Fruit fly (Drosophila melanogaster) whole organism, embryonic: Measurements from ENCODE around the gene Rnp4F.

Experiments
- Abd-B ChIP-seq: fragments of 200-800 bp; sonication (Bioruptor generic); optimal IDR thresholded peaks from 2 replicates; lab custom pipeline; 2018; ENCODE audit warnings: missing biosample characterization, mild to moderate bottlenecking, missing genetic modification characterization, moderate library complexity
- Bdp1 ChIP-seq: fragments of 200-800 bp; sonication (Bioruptor generic); optimal IDR thresholded peaks from 3 replicates; lab custom pipeline; 2016; ENCODE audit warnings: missing biosample characterization, missing genetic modification characterization
- CG16815 ChIP-seq: fragments of 200-800 bp; sonication (Bioruptor generic); optimal IDR thresholded peaks from 3 replicates; lab custom pipeline; 2017; ENCODE audit warnings: missing biosample characterization, mild to moderate bottlenecking, missing genetic modification characterization
- CG30020 ChIP-seq: fragments of 200-800 bp; optimal IDR thresholded peaks from 2 replicates; lab custom pipeline; 2019; ENCODE audit warnings: missing biosample characterization, mild to moderate bottlenecking, missing genetic modification characterization, moderate library complexity
- CG3163 ChIP-seq: fragments of 200-800 bp; sonication (Bioruptor generic); optimal IDR thresholded peaks from 3 replicates; lab custom pipeline; 2016; ENCODE audit warnings: missing biosample characterization, missing genetic modification characterization
- CG32767 ChIP-seq: fragments of 200-800 bp; sonication (Bioruptor generic); IDR thresholded peaks from 2 replicates; pipeline ENCODE4 v1.3.6; 2022; ENCODE audit warnings: missing biosample characterization, missing genetic modification characterization
- CG3847 ChIP-seq: fragments of 200-800 bp; sonication (Bioruptor generic); IDR thresholded peaks from 2 replicates; pipeline ENCODE4 v1.3.6; 2022; ENCODE audit warnings: missing biosample characterization, missing genetic modification characterization
- CG4404 ChIP-seq: fragments of 200-800 bp; sonication (Bioruptor generic); IDR thresholded peaks from 2 replicates; pipeline ENCODE4 v1.3.6; 2022; ENCODE audit warnings: missing biosample characterization, missing genetic modification characterization
- CG4424 ChIP-seq: fragments of 200-800 bp; sonication (Bioruptor generic); optimal IDR thresholded peaks from 3 replicates; lab custom pipeline; 2016; ENCODE audit warnings: missing biosample characterization, missing genetic modification characterization
- CG5245 ChIP-seq: fragments of 200-800 bp; sonication (Bioruptor generic); optimal IDR thresholded peaks from 3 replicates; lab custom pipeline; 2016; ENCODE audit warnings: missing biosample characterization, missing genetic modification characterization
- CG6272 ChIP-seq: fragments of 200-800 bp; sonication (Bioruptor generic); IDR thresholded peaks from 2 replicates; pipeline ENCODE4 v1.3.6; 2022; ENCODE audit warnings: missing biosample characterization, missing genetic modification characterization
- CG7372 ChIP-seq: fragments of 200-800 bp; sonication (Bioruptor generic); IDR thresholded peaks from 2 replicates; pipeline ENCODE4 v1.3.6; 2022; ENCODE audit warnings: missing biosample characterization, missing genetic modification characterization
- CG7745 ChIP-seq: fragments of 200-800 bp; sonication (Bioruptor generic); optimal IDR thresholded peaks from 2 replicates; lab custom pipeline; 2018; ENCODE audit warnings: missing biosample characterization, mild to moderate bottlenecking, missing genetic modification characterization, moderate library complexity
- CG7786 ChIP-seq: fragments of 200-800 bp; sonication (Bioruptor generic); optimal IDR thresholded peaks from 2 replicates; lab custom pipeline; 2016; ENCODE audit warnings: missing biosample characterization, missing genetic modification characterization
- CG7928 ChIP-seq: fragments of 200-800 bp; sonication (Bioruptor generic); optimal IDR thresholded peaks from 2 replicates; lab custom pipeline; 2017; ENCODE audit warnings: missing biosample characterization, mild to moderate bottlenecking, missing genetic modification characterization
- CG7963 ChIP-seq: fragments of 200-800 bp; sonication (Bioruptor generic); IDR thresholded peaks from 3 replicates; pipeline ENCODE4 v1.3.6; 2022; ENCODE audit warnings: missing biosample characterization, missing genetic modification characterization; ENCODE audit not compliant: partially characterized antibody
- CG8478 ChIP-seq: fragments of >200 bp; optimal IDR thresholded peaks from 2 replicates; lab custom pipeline; 2018
- CG9876 ChIP-seq: fragments of 200-800 bp; sonication (Bioruptor generic); optimal IDR thresholded peaks from 2 replicates; lab custom pipeline; 2016; ENCODE audit warnings: missing biosample characterization, missing genetic modification characterization
- Chrac-16 ChIP-seq: fragments of 200-800 bp; sonication (Bioruptor generic); optimal IDR thresholded peaks from 3 replicates; lab custom pipeline; 2016; ENCODE audit warnings: missing biosample characterization, missing genetic modification characterization
- CoRest ChIP-seq: fragments of 200-800 bp; sonication (Bioruptor generic); optimal IDR thresholded peaks from 3 replicates; lab custom pipeline; 2018; ENCODE audit warnings: missing biosample characterization, mild to moderate bottlenecking, missing genetic modification characterization, moderate library complexity
- D19B ChIP-seq: fragments of 200-800 bp; sonication (Bioruptor generic); optimal IDR thresholded peaks from 2 replicates; lab custom pipeline; 2017; ENCODE audit warnings: missing biosample characterization, mild to moderate bottlenecking, missing genetic modification characterization
- Dek ChIP-seq: fragments of 200-800 bp; sonication (Bioruptor generic); optimal IDR thresholded peaks from 3 replicates; lab custom pipeline; 2019; ENCODE audit warnings: missing biosample characterization, mild to moderate bottlenecking, missing genetic modification characterization, moderate library complexity
- Doc3 ChIP-seq: fragments of 200-800 bp; sonication (Bioruptor generic); IDR thresholded peaks from 3 replicates; pipeline ENCODE4 v1.3.6; 2022; ENCODE audit warnings: missing biosample characterization, missing genetic modification characterization; ENCODE audit not compliant: partially characterized antibody
- H15 ChIP-seq: fragments of 200-800 bp; sonication (Bioruptor generic); IDR thresholded peaks from 3 replicates; pipeline ENCODE4 v1.3.6; 2022; ENCODE audit warnings: missing biosample characterization, missing genetic modification characterization
- HLH3B ChIP-seq: fragments of 200-800 bp; sonication (Bioruptor generic); IDR thresholded peaks from 2 replicates; pipeline ENCODE4 v1.3.6; 2022; ENCODE audit warnings: missing biosample characterization, missing genetic modification characterization
- HLHmδ ChIP-seq: fragments of 200-800 bp; sonication (Bioruptor generic); optimal IDR thresholded peaks from 2 replicates; lab custom pipeline; 2018; ENCODE audit warnings: missing biosample characterization, mild to moderate bottlenecking, missing genetic modification characterization, moderate library complexity
- Hey ChIP-seq: fragments of 200-800 bp; sonication (Bioruptor generic); optimal IDR thresholded peaks from 3 replicates; lab custom pipeline; 2018; ENCODE audit warnings: missing biosample characterization, mild to moderate bottlenecking, missing genetic modification characterization
- MTF-1 ChIP-seq: fragments of 200-800 bp; sonication (Bioruptor generic); optimal IDR thresholded peaks from 2 replicates; lab custom pipeline; 2018; ENCODE audit warnings: missing biosample characterization, mild to moderate bottlenecking, missing genetic modification characterization, borderline replicate concordance
- NC2β ChIP-seq: fragments of 200-800 bp; sonication (Bioruptor generic); optimal IDR thresholded peaks from 2 replicates; lab custom pipeline; 2016; ENCODE audit warnings: missing biosample characterization, missing genetic modification characterization
- Rfx ChIP-seq: fragments of 200-800 bp; sonication (Bioruptor generic); IDR thresholded peaks from 2 replicates; pipeline ENCODE4 v1.3.6; 2022; ENCODE audit warnings: missing biosample characterization, missing genetic modification characterization
- Sox100B ChIP-seq: fragments of 200-800 bp; sonication (Bioruptor generic); optimal IDR thresholded peaks from 3 replicates; lab custom pipeline; 2018; ENCODE audit warnings: missing biosample characterization, mild to moderate bottlenecking, missing genetic modification characterization
- Sox102F ChIP-seq: fragments of 200-800 bp; sonication (Bioruptor generic); optimal IDR thresholded peaks from 2 replicates; lab custom pipeline; 2018; ENCODE audit warnings: missing biosample characterization, mild to moderate bottlenecking, missing genetic modification characterization, moderate library complexity
- al ChIP-seq: fragments of 200-800 bp; sonication (Bioruptor generic); IDR thresholded peaks from 2 replicates; pipeline ENCODE4 v1.3.6; 2022; ENCODE audit warnings: missing biosample characterization, missing genetic modification characterization
- ase ChIP-seq: fragments of 200-800 bp; sonication (Bioruptor generic); IDR thresholded peaks from 3 replicates; pipeline ENCODE4 v1.3.6; 2022; ENCODE audit warnings: missing biosample characterization, missing genetic modification characterization
- bsh ChIP-seq, 2 experiments: fragments of 200-800 bp; sonication (Bioruptor generic); optimal IDR thresholded peaks; 2 replicates each; lab custom pipeline; 2017 to 2018; ENCODE audit warnings: mild to moderate bottlenecking in 2 of 2, missing biosample characterization in 2 of 2, missing genetic modification characterization in 2 of 2, moderate library complexity in 1 of 2
- cato ChIP-seq: fragments of 200-800 bp; sonication (Bioruptor generic); optimal IDR thresholded peaks from 2 replicates; lab custom pipeline; 2016; ENCODE audit warnings: missing biosample characterization, missing genetic modification characterization, borderline replicate concordance
- da ChIP-seq: fragments of 200-800 bp; sonication (Bioruptor generic); optimal IDR thresholded peaks from 2 replicates; lab custom pipeline; 2016; ENCODE audit warnings: missing biosample characterization, missing genetic modification characterization
- disco-r ChIP-seq: fragments of 200-800 bp; sonication (Bioruptor generic); optimal IDR thresholded peaks from 2 replicates; lab custom pipeline; 2016; ENCODE audit warnings: missing biosample characterization, missing genetic modification characterization
- h ChIP-seq: fragments of >200 bp; optimal IDR thresholded peaks from 2 replicates; lab custom pipeline; 2017
- her ChIP-seq: fragments of 200-800 bp; sonication (Bioruptor generic); optimal IDR thresholded peaks from 2 replicates; lab custom pipeline; 2016; ENCODE audit warnings: missing biosample characterization, missing genetic modification characterization
- lab ChIP-seq: fragments of 200-800 bp; sonication (Bioruptor generic); optimal IDR thresholded peaks from 3 replicates; lab custom pipeline; 2017; ENCODE audit warnings: missing biosample characterization, missing genetic modification characterization, mild to moderate bottlenecking, moderate library complexity, missing genetic modification reagents
- pum ChIP-seq: fragments of 200-800 bp; sonication (Bioruptor generic); optimal IDR thresholded peaks from 2 replicates; lab custom pipeline; 2016; ENCODE audit warnings: missing biosample characterization, missing genetic modification characterization
- rib ChIP-seq: fragments of 200-800 bp; sonication (Bioruptor generic); IDR thresholded peaks from 2 replicates; pipeline ENCODE4 v1.3.6; 2022; ENCODE audit warnings: missing biosample characterization, missing genetic modification characterization
- run ChIP-seq: fragments of 200-800 bp; sonication (Bioruptor generic); optimal IDR thresholded peaks from 3 replicates; lab custom pipeline; 2018; ENCODE audit warnings: missing biosample characterization, mild to moderate bottlenecking, missing genetic modification characterization
- sens ChIP-seq: fragments of 200-800 bp; sonication (Bioruptor generic); peaks from one replicate; lab custom pipeline; 2016; ENCODE audit warnings: missing biosample characterization, missing genetic modification characterization
- sens-2 ChIP-seq: fragments of 200-800 bp; sonication (Bioruptor generic); IDR thresholded peaks from 2 replicates; pipeline ENCODE4 v1.3.6; 2022; ENCODE audit warnings: missing biosample characterization, missing genetic modification characterization
- sima ChIP-seq: fragments of 200-800 bp; sonication (Bioruptor generic); optimal IDR thresholded peaks from 2 replicates; lab custom pipeline; 2016; ENCODE audit warnings: missing biosample characterization, missing genetic modification characterization
- stc ChIP-seq: fragments of 200-800 bp; sonication (Bioruptor generic); IDR thresholded peaks from 2 replicates; pipeline ENCODE4 v1.3.6; 2022; ENCODE audit warnings: missing biosample characterization, missing genetic modification characterization
- tap ChIP-seq: fragments of 200-800 bp; optimal IDR thresholded peaks from 3 replicates; lab custom pipeline; 2019; ENCODE audit warnings: missing biosample characterization, mild to moderate bottlenecking, missing genetic modification characterization, moderate library complexity
- tgo ChIP-seq: fragments of 200-800 bp; sonication (Bioruptor generic); IDR thresholded peaks from 3 replicates; pipeline ENCODE4 v1.3.6; 2022; ENCODE audit warnings: missing biosample characterization, missing genetic modification characterization
- vnd ChIP-seq: fragments of 200-800 bp; sonication (Bioruptor generic); IDR thresholded peaks from 3 replicates; pipeline ENCODE4 v1.3.6; 2022; ENCODE audit warnings: missing biosample characterization, missing genetic modification characterization; ENCODE audit not compliant: partially characterized antibody
- z ChIP-seq: fragments of 200-800 bp; sonication (Bioruptor generic); IDR thresholded peaks from 3 replicates; pipeline ENCODE4 v1.3.6; 2022; ENCODE audit warnings: missing biosample characterization, missing genetic modification characterization

The Rnp4F gene

dm6 chrX:5332259-5332862 is 9.9 kb upstream of the Rnp4F start, which contains the start of gene CanB (continued):
- TF ChIP-seq H15 (GFP tag; lab: Robert Waterston, UW) (no peak), CG4424 (GFP tag; lab: Kevin White, UChicago) (peak; percentile 13), rib (GFP tag; lab: Robert Waterston, UW) (no peak), Hey (tag; lab: Kevin White, UChicago) (no peak), CG7963 (0 out of 3 replicates have a peak, but pooled peaks have one; percentile 5), CG8478 (lab: Kevin White, UChicago) (no peak), CG7928 (GFP tag; lab: Kevin White, UChicago) (no peak), Sox102F (peak; percentile 23), da (GFP tag; lab: Kevin White, UChicago) (no peak), Dek (tag; lab: Kevin White, UChicago) (no peak), CoRest (tag; lab: Kevin White, UChicago) (peak; percentile 11), lab (GFP tag; lab: Kevin White, UChicago) (no peak), ase (GFP tag; lab: Robert Waterston, UW) (no peak), CG3163 (GFP tag; lab: Kevin White, UChicago) (peak; percentile 2), vnd (GFP tag; lab: Robert Waterston, UW) (peak; percentile 53; the same call in 1 of the 3 replicates), Abd-B (peak; percentile 20), h (lab: Kevin White, UChicago) (no peak), Chrac-16 (GFP tag; lab: Kevin White, UChicago) (no peak), CG7745 (tag; lab: Kevin White, UChicago) (no peak), CG6272 (GFP tag; lab: Robert Waterston, UW) (no peak), z (GFP tag; lab: Robert Waterston, UW) (no peak), CG30020 (tag; lab: Kevin White, UChicago) (no peak), CG7372 (GFP tag; lab: Robert Waterston, UW) (no peak), sima (GFP tag; lab: Kevin White, UChicago) (no peak), CG32767 (GFP tag; lab: Robert Waterston, UW) (no peak), Sox100B (GFP tag; lab: Kevin White, UChicago) (no peak), MTF-1 (GFP tag; lab: Kevin White, UChicago) (no peak), al (GFP tag; lab: Robert Waterston, UW) (no peak), sens (peak; percentile 82), NC2β (no peak), CG9876 (GFP tag; lab: Kevin White, UChicago) (no peak), CG5245 (no peak), CG7786 (GFP tag; lab: Kevin White, UChicago) (no peak), Rfx (GFP tag; lab: Robert Waterston, UW) (peak; percentile 41; the same call in 1 of the 2 replicates), stc (no peak), D19B (GFP tag; lab: Kevin White, UChicago) (no peak), pum (GFP tag; lab: Kevin White, UChicago) (no peak), CG3847 (GFP tag; lab: Robert Waterston, UW) (no peak), CG4404 (GFP tag; lab: Robert Waterston, UW) (no peak), run (tag; lab: Kevin White, UChicago) (no peak), Bdp1 (GFP tag; lab: Kevin White, UChicago) (no peak), tgo (GFP tag; lab: Robert Waterston, UW) (no peak), HLH3B (GFP tag; lab: Robert Waterston, UW) (no peak; the same call in 1 of the 2 replicates), her (GFP tag; lab: Kevin White, UChicago) (no peak), bsh (GFP tag; optimal IDR thresholded peaks at IDR 0.05; lab: Kevin White, UChicago) (no peak), Doc3 (GFP tag; lab: Robert Waterston, UW) (peak; percentile 55; the same call in 2 of the 3 replicates), sens-2 (GFP tag; lab: Robert Waterston, UW) (no peak), cato (GFP tag; lab: Kevin White, UChicago) (no peak), HLHmδ (GFP tag; lab: Kevin White, UChicago) (no peak), tap (tag; lab: Kevin White, UChicago) (no peak), disco-r (GFP tag; lab: Kevin White, UChicago) (no peak), CG16815 (GFP tag; lab: Kevin White, UChicago) (no peak)
